Fruit fly (Drosophila melanogaster): ENCODE measurements around the gene CG3842.

Gene CG3842

dm6 chrX:6305317-6305716 lies 32.2 kb upstream of the CG3842 start (continued):
- TF ChIP-seq CG3919 (GFP tag; optimal IDR thresholded peaks at IDR 0.05) (peak; percentile 54), Sox14 (GFP tag; optimal IDR thresholded peaks at IDR 0.05) (peak; percentile 12), CG3032 (tag; optimal IDR thresholded peaks at IDR 0.05) (no peak), fd59A (GFP tag; optimal IDR thresholded peaks at IDR 0.05) (no peak), Smox (GFP tag; optimal IDR thresholded peaks at IDR 0.05) (peak; percentile 41), Ets21C (GFP tag; optimal IDR thresholded peaks at IDR 0.05) (peak; percentile 13), CG6808 (GFP tag; optimal IDR thresholded peaks at IDR 0.05) (no peak)

dm6 chrX:6308852-6309251 lies 28.7 kb upstream of the CG3842 start, which contains the start of gene CG15894:
Gene CG15894, plus strand, starts transcription at chrX:6309212.
- TF ChIP-seq Hr39 (GFP tag; optimal IDR thresholded peaks at IDR 0.05) (peak; percentile 3), svp (GFP tag) (peak; percentile 39), eg (GFP tag; IDR thresholded peaks at IDR 0.05) (peak; percentile 36; the same call in 1 of the 3 replicates), salr (GFP tag; optimal IDR thresholded peaks at IDR 0.05) (no peak), CG3919 (GFP tag; optimal IDR thresholded peaks at IDR 0.05) (peak; percentile 22), pdm3 (GFP tag; optimal IDR thresholded peaks at IDR 0.05) (peak; percentile 15), Met (GFP tag; optimal IDR thresholded peaks at IDR 0.05) (peak; percentile 28), CG31627 (GFP tag; optimal IDR thresholded peaks at IDR 0.05) (no peak), esn (GFP tag; optimal IDR thresholded peaks at IDR 0.05) (peak; percentile 21), CG6808 (GFP tag; optimal IDR thresholded peaks at IDR 0.05) (no peak), CG6163 (GFP tag; IDR thresholded peaks at IDR 0.05) (0 out of 3 replicates have a peak, but pooled peaks have one; percentile 44), Hr38 (GFP tag; optimal IDR thresholded peaks at IDR 0.05) (no peak), Hr4 (GFP tag; optimal IDR thresholded peaks at IDR 0.05) (peak; percentile 0), Eip78C (GFP tag) (peak; percentile 73), Sox102F (GFP tag; optimal IDR thresholded peaks at IDR 0.05) (peak; percentile 15), CG32006 (GFP tag; optimal IDR thresholded peaks at IDR 0.05) (peak; percentile 32)

- TF ChIP-seq spab (GFP tag; optimal IDR thresholded peaks at IDR 0.05) = no peak
- no peak for TF ChIP-seq cyc (GFP tag; optimal IDR thresholded peaks at IDR 0.05)
- TF ChIP-seq CG10669 (GFP tag; optimal IDR thresholded peaks at IDR 0.05) = no peak
- no peak for TF ChIP-seq lz (GFP tag; optimal IDR thresholded peaks at IDR 0.05)
- TF ChIP-seq Ets21C (GFP tag; optimal IDR thresholded peaks at IDR 0.05) = no peak
- no peak for TF ChIP-seq Hr39 (GFP tag; optimal IDR thresholded peaks at IDR 0.05)
- TF ChIP-seq CG11902 (GFP tag; optimal IDR thresholded peaks at IDR 0.05) = no peak
- peak; percentile 11 for TF ChIP-seq CG6276 (GFP tag; optimal IDR thresholded peaks at IDR 0.05)
- TF ChIP-seq CG31627 (GFP tag; optimal IDR thresholded peaks at IDR 0.05) = no peak
- no peak for TF ChIP-seq CG34406 (GFP tag; optimal IDR thresholded peaks at IDR 0.05)
- TF ChIP-seq CG1621 (tag; optimal IDR thresholded peaks at IDR 0.05) = no peak
- peak; percentile 24 for TF ChIP-seq Hr4 (GFP tag; optimal IDR thresholded peaks at IDR 0.05)
- no peak for TF ChIP-seq Smox (GFP tag; optimal IDR thresholded peaks at IDR 0.05)
- 0 out of 3 replicates have a peak, but pooled peaks have one; percentile 49 for TF ChIP-seq eg (GFP tag; IDR thresholded peaks at IDR 0.05)
- TF ChIP-seq Ets96B (tag; optimal IDR thresholded peaks at IDR 0.05) = no peak
- no peak for TF ChIP-seq Sox14 (GFP tag; optimal IDR thresholded peaks at IDR 0.05)
- TF ChIP-seq CG11762 (GFP tag; optimal IDR thresholded peaks at IDR 0.05; ENCODE audit: insufficient read depth) = no peak
- TF ChIP-seq svp (GFP tag) = no peak
- TF ChIP-seq Eip78C (GFP tag) = peak; percentile 45
- peak; percentile 31 for TF ChIP-seq CG32006 (GFP tag; optimal IDR thresholded peaks at IDR 0.05)
- TF ChIP-seq OdsH (GFP tag; optimal IDR thresholded peaks at IDR 0.05) = peak; percentile 9
- TF ChIP-seq CG15336 (GFP tag; IDR thresholded peaks at IDR 0.05) = peak; percentile 25; the same call in 1 of the 2 replicates
- TF ChIP-seq Eip75B (GFP tag; optimal IDR thresholded peaks at IDR 0.05) = no peak
- TF ChIP-seq topi (GFP tag; optimal IDR thresholded peaks at IDR 0.05) = no peak
- TF ChIP-seq CG6792 (GFP tag; optimal IDR thresholded peaks at IDR 0.05) = no peak
- TF ChIP-seq CG3919 (GFP tag; optimal IDR thresholded peaks at IDR 0.05) = no peak
- TF ChIP-seq CG6163 (GFP tag; IDR thresholded peaks at IDR 0.05) = 0 out of 3 replicates have a peak, but pooled peaks have one; percentile 39
- TF ChIP-seq CG8119 (GFP tag; IDR thresholded peaks at IDR 0.05) = 0 out of 3 replicates have a peak, but pooled peaks have one; percentile 32
- TF ChIP-seq CG8632 (GFP tag; optimal IDR thresholded peaks at IDR 0.05) = no peak
- 0 out of 2 replicates have a peak, but pooled peaks have one; percentile 16 for TF ChIP-seq Gug (GFP tag; IDR thresholded peaks at IDR 0.05)
- TF ChIP-seq Sox15 (GFP tag; optimal IDR thresholded peaks at IDR 0.05) = no peak
- no peak for TF ChIP-seq fd59A (GFP tag; optimal IDR thresholded peaks at IDR 0.05)
- no peak for TF ChIP-seq net (GFP tag; optimal IDR thresholded peaks at IDR 0.05)
- TF ChIP-seq CG11294 (GFP tag; IDR thresholded peaks at IDR 0.05) = no peak
These were observed 27.2 kb upstream of the CG3842 start for dm6 chrX:6310408-6310807.

All from whole organism, prepupa.